Worm (Caenorhabditis elegans): ENCODE results near the gene glr-8.

DNA sequence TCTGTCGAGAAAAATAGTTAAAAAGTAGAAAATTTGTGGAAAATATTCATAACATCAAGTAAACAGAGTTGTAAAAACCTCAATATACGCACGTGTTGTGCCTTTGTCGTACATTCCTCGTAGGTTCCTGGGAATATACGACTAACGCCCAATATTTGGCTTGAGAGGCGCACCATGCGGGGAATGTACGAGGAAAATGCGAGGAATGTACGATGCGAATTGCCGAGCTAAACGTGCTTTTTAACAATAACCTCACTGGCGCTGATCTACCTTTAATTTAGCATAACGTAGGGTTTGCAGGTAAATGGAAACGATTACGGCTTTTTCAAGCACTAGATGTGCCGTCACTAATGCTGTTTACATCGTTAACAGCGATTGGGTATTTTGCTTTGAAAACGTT lies 37.3 kb upstream of the glr-8 start, which contains the start of gene C15B12.9:
- no peak for TF ChIP-seq nhr-237 (tag; optimal IDR thresholded peaks at IDR 0.05)
- TF ChIP-seq egl-27 (tag; optimal IDR thresholded peaks at IDR 0.05) = no peak
- no peak for TF ChIP-seq elt-3 (tag; optimal IDR thresholded peaks at IDR 0.05)
- no peak for TF ChIP-seq pha-4 (tag; optimal IDR thresholded peaks at IDR 0.05)
- no peak for TF ChIP-seq ceh-82 (tag; optimal IDR thresholded peaks at IDR 0.05)
- no peak for TF ChIP-seq ceh-28 (tag; optimal IDR thresholded peaks at IDR 0.05)
- no peak for TF ChIP-seq aly-2 (tag; optimal IDR thresholded peaks at IDR 0.05)
- no peak for TF ChIP-seq ztf-11 (tag; optimal IDR thresholded peaks at IDR 0.05)
- TF ChIP-seq nfya-1 (tag; optimal IDR thresholded peaks at IDR 0.05; ENCODE audit: insufficient read depth) = no peak
- no peak for TF ChIP-seq nhr-23 (tag; optimal IDR thresholded peaks at IDR 0.05)
- no peak for TF ChIP-seq nhr-11 (tag; optimal IDR thresholded peaks at IDR 0.05)
- TF ChIP-seq nhr-12 (tag; optimal IDR thresholded peaks at IDR 0.05) = no peak
- no peak for TF ChIP-seq zag-1 (tag; optimal IDR thresholded peaks at IDR 0.05)

All from whole organism, L3 larva.